Fruit fly (Drosophila melanogaster): ENCODE results near the gene CG17612.

The CG17612 gene

DNA sequence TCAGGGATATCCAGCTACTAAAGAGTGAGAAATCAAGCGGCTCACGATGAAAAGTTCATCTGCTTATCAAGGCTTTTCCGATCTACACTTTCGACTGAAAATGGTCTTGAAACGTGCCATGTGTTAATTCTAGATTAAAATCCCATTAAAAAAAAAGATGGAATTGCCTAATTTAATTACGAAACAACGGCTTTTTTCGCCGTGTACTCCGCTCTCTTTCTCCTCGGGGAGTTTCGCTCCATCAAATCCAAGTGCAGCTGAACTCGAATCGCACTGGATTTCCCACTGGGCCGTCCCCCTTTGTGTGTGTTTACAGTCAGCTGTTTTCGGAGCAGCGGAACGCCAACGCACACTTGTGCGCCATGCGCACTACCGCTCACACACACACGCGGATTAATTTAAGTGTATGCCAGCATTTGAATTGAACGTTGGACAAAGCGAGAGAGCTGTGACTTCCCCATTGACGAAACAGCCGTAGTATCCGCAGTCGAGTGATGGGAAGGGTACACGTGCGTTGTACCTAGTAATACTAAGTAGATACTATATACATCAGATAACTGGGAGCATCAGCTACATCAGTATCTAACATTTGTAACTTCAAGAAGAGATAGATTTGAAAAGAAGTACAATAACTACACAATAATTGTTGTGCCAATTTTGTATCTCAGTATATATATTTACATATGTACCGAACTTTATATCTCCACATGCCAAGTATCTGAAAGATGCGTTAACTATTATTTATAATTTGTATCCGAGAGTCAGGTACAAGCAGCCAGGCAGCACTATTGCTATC is 49.4 kb downstream of the CG17612 start:
- TF ChIP-seq CG17806 (tag; optimal IDR thresholded peaks at IDR 0.05) (peak; percentile 91), rn (GFP tag; IDR thresholded peaks at IDR 0.05) (peak; percentile 86), CG12605 (GFP tag; IDR thresholded peaks at IDR 0.05) (peak; percentile 90), D1 (tag; optimal IDR thresholded peaks at IDR 0.05) (peak; percentile 88), Pif1A (GFP tag; optimal IDR thresholded peaks at IDR 0.05) (peak; percentile 94), CG9948 (tag; optimal IDR thresholded peaks at IDR 0.05) (peak; percentile 90), CG8159 (tag; optimal IDR thresholded peaks at IDR 0.05) (peak; percentile 89), CG13204 (GFP tag; optimal IDR thresholded peaks at IDR 0.05) (peak; percentile 100), Ets98B (GFP tag; IDR thresholded peaks at IDR 0.05) (peak; percentile 94), CG4496 (GFP tag; IDR thresholded peaks at IDR 0.05) (peak; percentile 97), CG32121 (GFP tag; IDR thresholded peaks at IDR 0.05) (peak; percentile 93), fd96Ca (GFP tag; IDR thresholded peaks at IDR 0.05) (peak; percentile 95), Pif1B (GFP tag; optimal IDR thresholded peaks at IDR 0.05) (peak; percentile 88), EcR (GFP tag; optimal IDR thresholded peaks at IDR 0.05) (peak; percentile 66), CG10348 (GFP tag; IDR thresholded peaks at IDR 0.05) (peak; percentile 77), CG15710 (tag; optimal IDR thresholded peaks at IDR 0.05) (peak; percentile 84), CG34367 (tag; optimal IDR thresholded peaks at IDR 0.05) (peak; percentile 89), CG8301 (tag; optimal IDR thresholded peaks at IDR 0.05) (peak; percentile 97), CG14655 (GFP tag; optimal IDR thresholded peaks at IDR 0.05) (peak; percentile 98), gl (tag; optimal IDR thresholded peaks at IDR 0.05) (peak; percentile 86), Snoo (tag; optimal IDR thresholded peaks at IDR 0.05) (peak; percentile 86)

DNA sequence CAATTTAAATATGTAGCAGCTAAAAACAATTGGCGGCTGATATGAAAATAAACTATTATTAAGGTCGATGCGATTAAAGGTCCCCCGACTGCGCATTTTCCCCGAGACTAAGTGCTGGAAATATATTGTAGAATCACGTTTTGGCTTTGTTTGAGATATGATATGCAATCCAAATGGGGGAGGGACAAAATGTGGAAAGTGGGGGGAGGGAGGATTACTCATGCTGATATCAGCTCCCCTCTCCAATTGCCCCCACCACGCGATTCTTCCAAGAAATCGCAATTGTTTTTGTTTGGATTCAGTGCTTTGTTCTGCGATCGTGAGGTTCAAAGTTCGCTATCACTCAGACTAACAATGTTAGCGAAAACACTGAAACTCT is 50.0 kb downstream of the CG17612 start:
- TF ChIP-seq CG13204 (GFP tag; optimal IDR thresholded peaks at IDR 0.05) (no peak), gl (tag; optimal IDR thresholded peaks at IDR 0.05) (no peak), CG14655 (GFP tag; optimal IDR thresholded peaks at IDR 0.05) (no peak), fd96Ca (GFP tag; IDR thresholded peaks at IDR 0.05) (no peak), Pif1B (GFP tag; optimal IDR thresholded peaks at IDR 0.05) (no peak)

DNA sequence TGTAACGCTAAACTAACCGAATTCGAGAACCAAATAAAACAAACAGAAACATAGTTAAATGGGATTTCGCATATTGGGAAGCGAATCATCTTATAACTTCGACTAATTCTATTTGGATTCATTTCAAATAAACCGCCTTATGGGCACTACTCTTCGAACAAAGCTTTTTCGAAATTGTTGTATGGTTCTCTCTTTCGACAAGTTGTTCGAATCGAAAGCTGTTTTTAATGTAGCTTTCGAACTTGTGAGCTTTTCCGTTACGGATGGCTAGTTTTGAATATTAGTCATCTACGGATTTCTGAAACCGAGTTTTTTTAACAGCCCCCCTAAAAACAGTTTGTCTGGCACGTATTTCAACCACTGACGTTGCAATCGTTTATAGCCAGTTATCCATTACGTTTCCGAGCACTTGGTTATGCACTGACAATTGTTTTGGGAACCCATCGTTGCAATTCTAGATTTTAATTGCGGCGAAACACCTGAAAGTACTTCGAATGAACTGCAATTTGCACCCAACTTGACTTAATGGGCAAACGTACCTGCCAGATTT is 50.7 kb downstream of the CG17612 start:
- TF ChIP-seq CG32121 (GFP tag; IDR thresholded peaks at IDR 0.05) (no peak), CG4496 (GFP tag; IDR thresholded peaks at IDR 0.05) (0 out of 3 replicates have a peak, but pooled peaks have one; percentile 10)

All from whole organism, pupa.